Worm (Caenorhabditis elegans): Measurements from ENCODE around the gene ndx-3.

- TF ChIP-seq ztf-23 (GFP tag; IDR thresholded peaks at IDR 0.05) (no peak), flt-1 (GFP tag; IDR thresholded peaks at IDR 0.05) (no peak), klf-2 (GFP tag; conservative IDR thresholded peaks at IDR 0.05) (no peak), cog-1 (tag; optimal IDR thresholded peaks at IDR 0.05) (no peak), T22C8.4 (GFP tag; IDR thresholded peaks at IDR 0.05) (no peak), med-1 (GFP tag; optimal IDR thresholded peaks at IDR 0.05; ENCODE audit: insufficient read depth) (no peak), ztf-29 (GFP tag; IDR thresholded peaks at IDR 0.05) (no peak), ref-1 (GFP tag; conservative IDR thresholded peaks at IDR 0.05) (no peak)
Measured at ce11 chrII:4998657-4999056, 45.3 kb downstream of the ndx-3 start, which contains the start of gene F59A6.11.

Data from whole organism, midembryonic.